Comparison of ENCODE assay signal across 1 fruit fly cellular context in the genomic region with DNA sequence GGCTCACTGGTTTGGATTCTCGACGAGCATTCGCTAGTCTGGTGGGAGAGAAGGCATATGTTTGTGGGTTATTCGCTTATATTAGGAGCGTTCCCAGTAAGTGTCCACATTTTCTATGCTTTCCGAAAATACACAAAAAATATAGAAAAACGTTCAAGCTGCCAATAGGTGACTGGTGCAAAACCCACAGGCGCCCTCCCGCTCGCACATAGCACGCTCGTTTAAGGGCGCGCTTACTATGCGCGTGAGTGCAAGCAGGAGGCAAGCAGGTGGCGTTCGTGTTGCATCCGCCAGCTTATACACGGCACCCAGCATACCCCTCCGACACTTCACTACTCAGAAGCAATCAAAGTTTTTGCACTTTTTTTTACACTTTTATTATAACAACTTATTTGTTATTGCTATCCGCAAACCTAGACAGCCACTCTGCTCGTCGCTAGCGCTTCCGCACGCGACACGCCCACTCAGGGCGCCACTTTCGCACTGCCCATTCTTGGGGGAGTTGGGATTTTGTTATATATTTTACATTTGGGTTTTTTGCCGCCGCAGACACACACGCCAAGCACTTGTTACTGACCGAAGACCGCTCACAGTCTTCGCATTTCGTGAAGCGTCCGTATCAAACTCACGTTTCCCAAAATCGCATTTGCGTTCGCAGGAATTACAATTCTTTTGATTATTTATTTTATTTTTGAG.
TF ChIP-seq lines count a peak whose summit lies in the region.

No protein-coding gene starts in this region.

TF ChIP-seq in whole organism, embryonic, 481 proteins besides CTCF, POLR2A, EP300 and RAD21 (continued from another document):
- TF ChIP-seq her (GFP tag; optimal IDR thresholded peaks at IDR 0.05; lab: Kevin White, UChicago): no peak
- TF ChIP-seq Dll (GFP tag; IDR thresholded peaks at IDR 0.05; lab: Robert Waterston, UW; ENCODE audit: partially characterized antibody): no peak
- no peak for TF ChIP-seq CG1603 (tag; optimal IDR thresholded peaks at IDR 0.05; lab: Kevin White, UChicago)
- TF ChIP-seq Adf1 (GFP tag; IDR thresholded peaks at IDR 0.05; lab: Robert Waterston, UW): peak; percentile 42
- peak; percentile 7 for TF ChIP-seq CG4820 (GFP tag; optimal IDR thresholded peaks at IDR 0.05; lab: Kevin White, UChicago)
- TF ChIP-seq CG5953 (GFP tag; IDR thresholded peaks at IDR 0.05; lab: Robert Waterston, UW): no peak
- TF ChIP-seq insv (GFP tag; optimal IDR thresholded peaks at IDR 0.05; lab: Kevin White, UChicago): no peak
- TF ChIP-seq Dip3 (GFP tag; optimal IDR thresholded peaks at IDR 0.05; lab: Kevin White, UChicago): no peak
- peak; percentile 91 for TF ChIP-seq CG8478 (optimal IDR thresholded peaks at IDR 0.05; lab: Kevin White, UChicago)
- peak; percentile 36 for TF ChIP-seq Hmr (GFP tag; optimal IDR thresholded peaks at IDR 0.05; lab: Kevin White, UChicago)
- peak; percentile 13 for TF ChIP-seq CG9797 (GFP tag; optimal IDR thresholded peaks at IDR 0.05; lab: Kevin White, UChicago)
- no peak for TF ChIP-seq CG14050 (GFP tag; IDR thresholded peaks at IDR 0.05; lab: Robert Waterston, UW)
- TF ChIP-seq CG4617 (GFP tag; optimal IDR thresholded peaks at IDR 0.05; lab: Kevin White, UChicago; ENCODE audit: borderline replicate concordance): peak; percentile 98
